Fruit fly (Drosophila melanogaster): ENCODE data around the gene ERp44.

Gene ERp44

dm6 chrX:16286083-16286666 is 11.3 kb downstream of the ERp44 start, which contains the start of gene UQCR-14 (continued):
- TF ChIP-seq bbx (GFP tag; IDR thresholded peaks at IDR 0.05; ENCODE audit: partially characterized antibody) (peak; percentile 99), CG12659 (GFP tag; optimal IDR thresholded peaks at IDR 0.05) (peak; percentile 87), yki (optimal IDR thresholded peaks at IDR 0.05) (no peak), CG11723 (GFP tag; optimal IDR thresholded peaks at IDR 0.05) (no peak), CG8089 (GFP tag; optimal IDR thresholded peaks at IDR 0.05) (no peak), Hr51 (GFP tag; optimal IDR thresholded peaks at IDR 0.05) (no peak), hbn (GFP tag; IDR thresholded peaks at IDR 0.05; ENCODE audit: partially characterized antibody) (peak; percentile 97), Dfd (GFP tag; optimal IDR thresholded peaks at IDR 0.05) (no peak), Dad (GFP tag; optimal IDR thresholded peaks at IDR 0.05) (no peak), CG9797 (GFP tag; optimal IDR thresholded peaks at IDR 0.05) (peak; percentile 71), CG12942 (GFP tag; optimal IDR thresholded peaks at IDR 0.05) (no peak), BtbVII (GFP tag; optimal IDR thresholded peaks at IDR 0.05) (no peak), Spps (tag; optimal IDR thresholded peaks at IDR 0.05) (no peak), Sry-β (GFP tag; optimal IDR thresholded peaks at IDR 0.05) (no peak), HHEX (GFP tag; optimal IDR thresholded peaks at IDR 0.05) (no peak), CG2202 (tag; optimal IDR thresholded peaks at IDR 0.05) (no peak), CG30020 (tag; optimal IDR thresholded peaks at IDR 0.05) (peak; percentile 71), Atf-2 (GFP tag; optimal IDR thresholded peaks at IDR 0.05) (no peak), grn (GFP tag; optimal IDR thresholded peaks at IDR 0.05) (peak; percentile 7), BEAF-32 (GFP tag; optimal IDR thresholded peaks at IDR 0.05) (peak; percentile 97), CG3726 (GFP tag; IDR thresholded peaks at IDR 0.05) (no peak), CG17912 (GFP tag; optimal IDR thresholded peaks at IDR 0.05) (no peak), CG3163 (GFP tag; optimal IDR thresholded peaks at IDR 0.05) (peak; percentile 2), bowl (GFP tag; IDR thresholded peaks at IDR 0.05) (no peak), oc (tag; optimal IDR thresholded peaks at IDR 0.05) (no peak), wek (GFP tag; optimal IDR thresholded peaks at IDR 0.05) (no peak), Med (GFP tag) (peak; percentile 89), CG11247 (GFP tag; IDR thresholded peaks at IDR 0.05) (peak; percentile 18; the same call in 1 of the 2 replicates), Lpt (GFP tag; optimal IDR thresholded peaks at IDR 0.05) (no peak), CG12299 (tag; optimal IDR thresholded peaks at IDR 0.05) (no peak), Sin3A (optimal IDR thresholded peaks at IDR 0.05) (peak; percentile 28), fd64A (GFP tag; optimal IDR thresholded peaks at IDR 0.05) (no peak), CG1233 (GFP tag; optimal IDR thresholded peaks at IDR 0.05) (no peak), ac (GFP tag; optimal IDR thresholded peaks at IDR 0.05) (no peak), gcm (GFP tag; optimal IDR thresholded peaks at IDR 0.05) (no peak), sr (GFP tag; IDR thresholded peaks at IDR 0.05) (no peak), B-H2 (GFP tag; optimal IDR thresholded peaks at IDR 0.05) (peak; percentile 66), btn (GFP tag; optimal IDR thresholded peaks at IDR 0.05) (no peak), CG2129 (GFP tag; IDR thresholded peaks at IDR 0.05; ENCODE audit: partially characterized antibody) (peak; percentile 90), sc (optimal IDR thresholded peaks at IDR 0.05) (no peak), sc (GFP tag; optimal IDR thresholded peaks at IDR 0.05) (no peak), CG10543 (GFP tag; optimal IDR thresholded peaks at IDR 0.05) (peak; percentile 3), CG31441 (GFP tag; IDR thresholded peaks at IDR 0.05) (peak; percentile 29; the same call in 1 of the 2 replicates), tio (GFP tag; optimal IDR thresholded peaks at IDR 0.05) (no peak), gsb-n (tag; optimal IDR thresholded peaks at IDR 0.05) (no peak), unpg (GFP tag; optimal IDR thresholded peaks at IDR 0.05) (no peak), HLH3B (GFP tag; IDR thresholded peaks at IDR 0.05) (no peak), pum (GFP tag; optimal IDR thresholded peaks at IDR 0.05) (no peak), CG4707 (GFP tag; optimal IDR thresholded peaks at IDR 0.05) (no peak), CG2199 (GFP tag; IDR thresholded peaks at IDR 0.05) (peak; percentile 21; the same call in 1 of the 3 replicates), CG13123 (GFP tag; optimal IDR thresholded peaks at IDR 0.05) (no peak)

Data from whole organism, embryonic.